Worm (Caenorhabditis elegans) whole organism, mixed stage, embryonic: Measurements from ENCODE around the gene mdt-27.

Experiments
- M03D4.4 ChIP-seq: sonication (generic microtip); optimal IDR thresholded peaks from 2 replicates; lab custom pipeline; 2017; ENCODE audit warnings: mild to moderate bottlenecking, missing genetic modification characterization, missing compliant biosample characterization
- bed-3 ChIP-seq: fragments of 200-800 bp; sonication (Bioruptor generic); optimal IDR thresholded peaks from 3 replicates; lab custom pipeline; 2018; ENCODE audit warnings: mild to moderate bottlenecking, missing genetic modification characterization, moderate library complexity, missing compliant biosample characterization
- blmp-1 ChIP-seq: fragments of 150-350 bp; optimal IDR thresholded peaks from 2 replicates; lab custom pipeline; 2014; ENCODE audit warnings: missing biosample characterization, missing genetic modification characterization
- ceh-39 ChIP-seq: fragments of 150-350 bp; optimal IDR thresholded peaks from 2 replicates; lab custom pipeline; 2014; ENCODE audit warnings: missing biosample characterization, missing genetic modification characterization
- ceh-43 ChIP-seq: fragments of 200-800 bp; sonication (Bioruptor generic); optimal IDR thresholded peaks from 2 replicates; lab custom pipeline; 2018; ENCODE audit warnings: mild to moderate bottlenecking, missing genetic modification characterization, moderate library complexity, missing compliant biosample characterization
- ceh-83 ChIP-seq: fragments of 200-800 bp; sonication (Bioruptor generic); optimal IDR thresholded peaks from 2 replicates; lab custom pipeline; 2018; ENCODE audit warnings: mild to moderate bottlenecking, missing genetic modification characterization, missing compliant biosample characterization
- ces-1 ChIP-seq: fragments of 150-350 bp; optimal IDR thresholded peaks from 2 replicates; lab custom pipeline; 2014; ENCODE audit warnings: missing biosample characterization, missing genetic modification reagents, missing genetic modification characterization
- cnd-1 ChIP-seq: fragments of 200-800 bp; sonication (Bioruptor generic); optimal IDR thresholded peaks from 2 replicates; lab custom pipeline; 2018; ENCODE audit warnings: mild to moderate bottlenecking, missing genetic modification characterization, missing compliant biosample characterization
- drap-1 ChIP-seq: fragments of 200-800 bp; sonication (Bioruptor generic); optimal IDR thresholded peaks from 3 replicates; lab custom pipeline; 2018; ENCODE audit warnings: mild to moderate bottlenecking, missing genetic modification characterization, missing compliant biosample characterization
- elt-1 ChIP-seq: sonication (generic microtip); optimal IDR thresholded peaks from 2 replicates; lab custom pipeline; 2017; ENCODE audit warnings: missing genetic modification characterization, mild to moderate bottlenecking, missing compliant biosample characterization, antibody characterized with exemption, moderate library complexity, borderline replicate concordance; ENCODE audit not compliant: insufficient read depth
- elt-3 ChIP-seq: fragments of 150-350 bp; optimal IDR thresholded peaks from 2 replicates; lab custom pipeline; 2014; ENCODE audit warnings: missing biosample characterization, missing genetic modification characterization
- flh-1 ChIP-seq: fragments of 200-800 bp; sonication (Bioruptor generic); optimal IDR thresholded peaks from 2 replicates; lab custom pipeline; 2018; ENCODE audit warnings: mild to moderate bottlenecking, missing genetic modification characterization, moderate library complexity, missing compliant biosample characterization
- ham-2 ChIP-seq: fragments of 200-800 bp; sonication (Bioruptor generic); optimal IDR thresholded peaks from 2 replicates; lab custom pipeline; 2018; ENCODE audit warnings: mild to moderate bottlenecking, missing genetic modification characterization, missing compliant biosample characterization
- hlh-1 ChIP-seq: fragments of 150-350 bp; optimal IDR thresholded peaks from 2 replicates; lab custom pipeline; 2014; ENCODE audit warnings: missing biosample characterization, missing genetic modification reagents, missing genetic modification characterization
- lin-13 ChIP-seq: fragments of 150-350 bp; optimal IDR thresholded peaks from 2 replicates; lab custom pipeline; 2014; ENCODE audit warnings: missing biosample characterization, missing genetic modification characterization
- lin-32 ChIP-seq: fragments of 200-800 bp; sonication (Bioruptor generic); optimal IDR thresholded peaks from 2 replicates; lab custom pipeline; 2018; ENCODE audit warnings: mild to moderate bottlenecking, missing genetic modification characterization, missing compliant biosample characterization
- lsy-2 ChIP-seq: fragments of 150-350 bp; optimal IDR thresholded peaks from 2 replicates; lab custom pipeline; 2014; ENCODE audit warnings: missing biosample characterization, missing genetic modification characterization
- mab-5 ChIP-seq: fragments of 150-350 bp; optimal IDR thresholded peaks from 2 replicates; lab custom pipeline; 2014; ENCODE audit warnings: missing biosample characterization, missing genetic modification characterization
- mep-1 ChIP-seq: fragments of 150-350 bp; optimal IDR thresholded peaks from 2 replicates; lab custom pipeline; 2017; ENCODE audit warnings: missing biosample characterization, missing genetic modification reagents, missing genetic modification characterization, inconsistent platforms
- nhr-12 ChIP-seq: fragments of 150-350 bp; optimal IDR thresholded peaks from 2 replicates; lab custom pipeline; 2014; ENCODE audit warnings: missing biosample characterization, missing genetic modification characterization
- nhr-2 ChIP-seq: fragments of 150-350 bp; optimal IDR thresholded peaks from 2 replicates; lab custom pipeline; 2014; ENCODE audit warnings: missing biosample characterization, missing genetic modification characterization
- nhr-237 ChIP-seq: fragments of 150-350 bp; optimal IDR thresholded peaks from 2 replicates; lab custom pipeline; 2014; ENCODE audit warnings: missing biosample characterization, missing genetic modification characterization
- nhr-28 ChIP-seq: fragments of 150-350 bp; optimal IDR thresholded peaks from 2 replicates; lab custom pipeline; 2014; ENCODE audit warnings: missing biosample characterization, missing genetic modification characterization
- nhr-76 ChIP-seq: sonication (generic microtip); optimal IDR thresholded peaks from 2 replicates; lab custom pipeline; 2017; ENCODE audit warnings: missing biosample characterization, missing genetic modification characterization
- pha-4 ChIP-seq: fragments of 150-350 bp; optimal IDR thresholded peaks from 2 replicates; lab custom pipeline; 2018; ENCODE audit warnings: missing biosample characterization, missing genetic modification reagents, missing genetic modification characterization
- snpc-4 ChIP-seq: fragments of 150-350 bp; optimal IDR thresholded peaks from 2 replicates; lab custom pipeline; 2014; ENCODE audit warnings: missing biosample characterization, missing genetic modification characterization
- sptf-1 ChIP-seq: sonication (generic microtip); optimal IDR thresholded peaks from 2 replicates; lab custom pipeline; 2017; ENCODE audit warnings: mild to moderate bottlenecking, missing genetic modification characterization, moderate library complexity, missing compliant biosample characterization
- unc-120 ChIP-seq: sonication (generic microtip); optimal IDR thresholded peaks from 2 replicates; lab custom pipeline; 2017; ENCODE audit warnings: missing genetic modification characterization, missing compliant biosample characterization; ENCODE audit not compliant: poor library complexity, severe bottlenecking
- unc-39 ChIP-seq: fragments of 150-350 bp; optimal IDR thresholded peaks from 2 replicates; lab custom pipeline; 2014; ENCODE audit warnings: missing biosample characterization, missing genetic modification characterization
- zip-8 ChIP-seq: fragments of 150-350 bp; optimal IDR thresholded peaks from 2 replicates; lab custom pipeline; 2014; ENCODE audit warnings: missing biosample characterization, missing genetic modification characterization
- ztf-11 ChIP-seq: fragments of 150-350 bp; optimal IDR thresholded peaks from 2 replicates; lab custom pipeline; 2014; ENCODE audit warnings: missing biosample characterization, missing genetic modification characterization

Gene mdt-27

ce11 chrV:9207377-9207776, 6.1 kb downstream of the mdt-27 start, which contains the start of gene inx-10:
inx-10 (minus strand) TSS chrV:9207477.
- TF ChIP-seq blmp-1: no peak
- TF ChIP-seq unc-120: no peak
- TF ChIP-seq flh-1 (GFP tag; lab: Kevin White, UChicago): no peak
- TF ChIP-seq ceh-43: no peak
- TF ChIP-seq nhr-76: no peak
- TF ChIP-seq, all 35 proteins: peak for 0

ce11 chrV:9202710-9203109, 10.7 kb downstream of the mdt-27 start, which contains the start of gene asp-2:
asp-2 (plus strand) TSS chrV:9203077.
- TF ChIP-seq nhr-237 (tag; lab: Kevin White, UChicago) (no peak), sptf-1 (no peak), mab-5 (tag; lab: Kevin White, UChicago) (no peak), elt-3 (tag; lab: Kevin White, UChicago) (no peak), elt-1 (tag; lab: Kevin White, UChicago) (no peak), cnd-1 (no peak), zip-8 (tag; lab: Kevin White, UChicago) (no peak), mep-1 (tag; lab: Kevin White, UChicago) (no peak), blmp-1 (no peak), unc-39 (tag; lab: Kevin White, UChicago) (no peak), snpc-4 (no peak), lin-32 (GFP tag; lab: Kevin White, UChicago) (no peak), nhr-76 (no peak)
- TF ChIP-seq, all 35 proteins: peak for 0

ce11 chrV:9198887-9199286, 14.6 kb downstream of the mdt-27 start, which contains the start of gene str-177:
str-177 (minus strand) TSS chrV:9198987.
- TF ChIP-seq M03D4.4 (tag; lab: Kevin White, UChicago) (no peak), lin-13 (no peak), cnd-1 (no peak), lsy-2 (tag; lab: Kevin White, UChicago) (no peak), elt-1 (tag; lab: Kevin White, UChicago) (no peak), nhr-28 (tag; lab: Kevin White, UChicago) (no peak), unc-39 (tag; lab: Kevin White, UChicago) (no peak)

ce11 chrV:9197121-9197520, 16.3 kb downstream of the mdt-27 start, which contains the start of gene C24B5.4:
C24B5.4 (minus strand) TSS chrV:9197326.
- TF ChIP-seq M03D4.4 (tag; lab: Kevin White, UChicago) (no peak), cnd-1 (no peak), ceh-39 (tag; lab: Kevin White, UChicago) (no peak), pha-4 (no peak), bed-3 (GFP tag; lab: Kevin White, UChicago) (no peak), unc-39 (tag; lab: Kevin White, UChicago) (no peak)

ce11 chrV:9194055-9194454, 19.4 kb downstream of the mdt-27 start:
- TF ChIP-seq ces-1 (GFP tag; lab: Kevin White, UChicago) (peak; percentile 87), bed-3 (GFP tag; lab: Kevin White, UChicago) (no peak), nhr-2 (tag; lab: Kevin White, UChicago) (no peak), mep-1 (tag; lab: Kevin White, UChicago) (no peak)
- TF ChIP-seq, all 35 proteins: peak for 1

ce11 chrV:9191406-9191805, 22.0 kb downstream of the mdt-27 start, which contains the start of gene sphr-1:
sphr-1 (plus strand) TSS chrV:9191610.
- TF ChIP-seq zip-8 (tag; lab: Kevin White, UChicago): no peak
- no peak for TF ChIP-seq elt-1 (tag; lab: Kevin White, UChicago)
- TF ChIP-seq ham-2 (GFP tag; lab: Kevin White, UChicago): no peak

ce11 chrV:9186028-9186427, 27.4 kb downstream of the mdt-27 start:
- TF ChIP-seq bed-3 (GFP tag; lab: Kevin White, UChicago) (no peak), lin-13 (no peak), lin-32 (GFP tag; lab: Kevin White, UChicago) (no peak), nhr-2 (tag; lab: Kevin White, UChicago) (no peak), sptf-1 (no peak), ceh-39 (tag; lab: Kevin White, UChicago) (no peak), ces-1 (GFP tag; lab: Kevin White, UChicago) (no peak), elt-3 (tag; lab: Kevin White, UChicago) (no peak), ceh-83 (no peak), drap-1 (GFP tag; lab: Kevin White, UChicago) (no peak), ztf-11 (tag; lab: Kevin White, UChicago) (no peak), mab-5 (tag; lab: Kevin White, UChicago) (no peak), zip-8 (tag; lab: Kevin White, UChicago) (no peak), mep-1 (tag; lab: Kevin White, UChicago) (no peak), nhr-12 (no peak), snpc-4 (no peak), hlh-1 (tag; lab: Kevin White, UChicago) (no peak), ceh-43 (no peak), unc-120 (no peak)
